Fruit fly (Drosophila melanogaster) whole organism, prepupa: Measurements from ENCODE around the gene CG33258.

Source experiments
- Blimp-1 ChIP-seq: fragments of 200-800 bp; sonication (Bioruptor generic); optimal IDR thresholded peaks from 3 replicates; lab custom pipeline; 2017; ENCODE audit warnings: missing biosample characterization, missing genetic modification characterization, mild to moderate bottlenecking, moderate library complexity, missing genetic modification reagents
- CG10631 ChIP-seq: fragments of 200-800 bp; sonication (Bioruptor generic); optimal IDR thresholded peaks from 2 replicates; lab custom pipeline; 2016; ENCODE audit warnings: missing biosample characterization, missing genetic modification characterization
- CG10669 ChIP-seq: fragments of 200-800 bp; sonication (Bioruptor generic); optimal IDR thresholded peaks from 3 replicates; lab custom pipeline; 2018; ENCODE audit warnings: missing biosample characterization, mild to moderate bottlenecking, missing genetic modification characterization, moderate library complexity
- CG11294 ChIP-seq: fragments of 200-800 bp; sonication (Bioruptor generic); IDR thresholded peaks from 2 replicates; pipeline ENCODE4 v1.3.6; 2022; ENCODE audit warnings: missing biosample characterization, missing genetic modification characterization
- CG11762 ChIP-seq: fragments of 200-800 bp; sonication (Bioruptor generic); optimal IDR thresholded peaks from 3 replicates; lab custom pipeline; 2016; ENCODE audit warnings: missing biosample characterization, missing genetic modification characterization; ENCODE audit not compliant: insufficient read depth
- CG11902 ChIP-seq: fragments of 200-800 bp; sonication (Bioruptor generic); optimal IDR thresholded peaks from 3 replicates; lab custom pipeline; 2016; ENCODE audit warnings: missing biosample characterization, missing genetic modification characterization
- CG16779 ChIP-seq: fragments of 200-800 bp; sonication (Bioruptor generic); optimal IDR thresholded peaks from 3 replicates; lab custom pipeline; 2017; ENCODE audit warnings: missing biosample characterization, mild to moderate bottlenecking, missing genetic modification characterization
- CG3032 ChIP-seq: fragments of 200-800 bp; optimal IDR thresholded peaks from 2 replicates; lab custom pipeline; 2019; ENCODE audit warnings: missing biosample characterization, mild to moderate bottlenecking, missing genetic modification characterization, moderate library complexity
- CG31627 ChIP-seq: fragments of 200-800 bp; sonication (Bioruptor generic); optimal IDR thresholded peaks from 3 replicates; lab custom pipeline; 2016; ENCODE audit warnings: missing biosample characterization, missing genetic modification characterization
- CG32006 ChIP-seq: fragments of 200-800 bp; sonication (Bioruptor generic); optimal IDR thresholded peaks from 3 replicates; lab custom pipeline; 2017; ENCODE audit warnings: missing biosample characterization, mild to moderate bottlenecking, missing genetic modification characterization
- CG34406 ChIP-seq: fragments of 200-800 bp; sonication (Bioruptor generic); optimal IDR thresholded peaks from 3 replicates; lab custom pipeline; 2016; ENCODE audit warnings: missing biosample characterization, missing genetic modification characterization
- CG3919 ChIP-seq: fragments of 200-800 bp; sonication (Bioruptor generic); optimal IDR thresholded peaks from 3 replicates; lab custom pipeline; 2016; ENCODE audit warnings: missing biosample characterization, missing genetic modification characterization
- CG4318 ChIP-seq: fragments of 200-800 bp; sonication (Bioruptor generic); optimal IDR thresholded peaks from 3 replicates; lab custom pipeline; 2017; ENCODE audit warnings: missing biosample characterization, mild to moderate bottlenecking, missing genetic modification characterization
- CG6163 ChIP-seq: fragments of 200-800 bp; sonication (Bioruptor generic); IDR thresholded peaks from 3 replicates; pipeline ENCODE4 v1.3.6; 2022; ENCODE audit warnings: missing biosample characterization, missing genetic modification characterization
- CG6276 ChIP-seq: fragments of 200-800 bp; sonication (Bioruptor generic); optimal IDR thresholded peaks from 2 replicates; lab custom pipeline; 2017; ENCODE audit warnings: missing biosample characterization, mild to moderate bottlenecking, missing genetic modification characterization
- CG6808 ChIP-seq: fragments of 200-800 bp; sonication (Bioruptor generic); optimal IDR thresholded peaks from 3 replicates; lab custom pipeline; 2017; ENCODE audit warnings: missing biosample characterization, missing genetic modification characterization, mild to moderate bottlenecking, moderate library complexity, missing genetic modification reagents
- CG7368 ChIP-seq: fragments of 200-800 bp; sonication (Bioruptor generic); optimal IDR thresholded peaks from 3 replicates; lab custom pipeline; 2016; ENCODE audit warnings: missing biosample characterization, missing genetic modification characterization
- CG8119 ChIP-seq: fragments of 200-800 bp; sonication (Bioruptor generic); IDR thresholded peaks from 3 replicates; pipeline ENCODE4 v1.3.6; 2022; ENCODE audit warnings: missing biosample characterization, missing genetic modification characterization
- CG8632 ChIP-seq: fragments of 200-800 bp; sonication (Bioruptor generic); optimal IDR thresholded peaks from 3 replicates; lab custom pipeline; 2016; ENCODE audit warnings: missing biosample characterization, missing genetic modification characterization
- CG9139 ChIP-seq: fragments of 200-800 bp; sonication (Bioruptor generic); optimal IDR thresholded peaks from 3 replicates; lab custom pipeline; 2017; ENCODE audit warnings: missing biosample characterization, mild to moderate bottlenecking, missing genetic modification characterization
- Eip75B ChIP-seq: fragments of 200-800 bp; sonication (Bioruptor generic); optimal IDR thresholded peaks from 3 replicates; lab custom pipeline; 2016; ENCODE audit warnings: missing biosample characterization, missing genetic modification characterization
- Eip78C ChIP-seq: fragments of 200-800 bp; sonication (Bioruptor generic); peaks from one replicate; lab custom pipeline; 2016; ENCODE audit warnings: missing biosample characterization, missing genetic modification characterization
- Eip93F ChIP-seq: fragments of 200-800 bp; sonication (Bioruptor generic); optimal IDR thresholded peaks from 2 replicates; lab custom pipeline; 2016; ENCODE audit warnings: missing biosample characterization, mild to moderate bottlenecking, missing genetic modification characterization
- Ets21C ChIP-seq: fragments of 200-800 bp; sonication (Bioruptor generic); optimal IDR thresholded peaks from 3 replicates; lab custom pipeline; 2016; ENCODE audit warnings: missing biosample characterization, missing genetic modification characterization
- Gug ChIP-seq: fragments of 200-800 bp; sonication (Bioruptor generic); IDR thresholded peaks from 2 replicates; pipeline ENCODE4 v1.3.6; 2022; ENCODE audit warnings: missing biosample characterization, missing genetic modification characterization
- Hr38 ChIP-seq: sonication (Bioruptor generic); optimal IDR thresholded peaks from 2 replicates; lab custom pipeline; 2016; ENCODE audit warnings: missing biosample characterization, missing genetic modification characterization
- Hr39 ChIP-seq: fragments of 200-800 bp; sonication (Bioruptor generic); optimal IDR thresholded peaks from 2 replicates; lab custom pipeline; 2016; ENCODE audit warnings: missing biosample characterization, missing genetic modification characterization
- Lpt ChIP-seq: fragments of 200-800 bp; sonication (Bioruptor generic); optimal IDR thresholded peaks from 3 replicates; lab custom pipeline; 2016; ENCODE audit warnings: missing biosample characterization, missing genetic modification characterization
- Met ChIP-seq: fragments of 200-800 bp; sonication (Bioruptor generic); optimal IDR thresholded peaks from 3 replicates; lab custom pipeline; 2016; ENCODE audit warnings: missing biosample characterization, missing genetic modification characterization
- OdsH ChIP-seq: fragments of 200-800 bp; sonication (Bioruptor generic); optimal IDR thresholded peaks from 3 replicates; lab custom pipeline; 2016; ENCODE audit warnings: missing biosample characterization, missing genetic modification characterization
- Smox ChIP-seq: fragments of 200-800 bp; sonication (Bioruptor generic); optimal IDR thresholded peaks from 3 replicates; lab custom pipeline; 2016; ENCODE audit warnings: missing biosample characterization, missing genetic modification characterization
- Sox102F ChIP-seq: fragments of 200-800 bp; sonication (Bioruptor generic); optimal IDR thresholded peaks from 2 replicates; lab custom pipeline; 2016; ENCODE audit warnings: missing biosample characterization, mild to moderate bottlenecking, missing genetic modification characterization
- Sox14 ChIP-seq: fragments of 200-800 bp; sonication (Bioruptor generic); optimal IDR thresholded peaks from 3 replicates; lab custom pipeline; 2016; ENCODE audit warnings: missing biosample characterization, missing genetic modification characterization
- Sox15 ChIP-seq: fragments of 200-800 bp; sonication (Bioruptor generic); optimal IDR thresholded peaks from 3 replicates; lab custom pipeline; 2016; ENCODE audit warnings: missing biosample characterization, missing genetic modification characterization
- achi ChIP-seq: fragments of 200-800 bp; sonication (Bioruptor generic); optimal IDR thresholded peaks from 3 replicates; lab custom pipeline; 2016; ENCODE audit warnings: missing biosample characterization, missing genetic modification characterization
- acj6 ChIP-seq: fragments of 200-800 bp; sonication (Bioruptor generic); optimal IDR thresholded peaks from 3 replicates; lab custom pipeline; 2016; ENCODE audit warnings: missing biosample characterization, missing genetic modification characterization
- cyc ChIP-seq: fragments of 200-800 bp; sonication (Bioruptor generic); optimal IDR thresholded peaks from 3 replicates; lab custom pipeline; 2016; ENCODE audit warnings: missing biosample characterization, missing genetic modification characterization
- dac ChIP-seq: fragments of 200-800 bp; sonication (Bioruptor generic); optimal IDR thresholded peaks from 2 replicates; lab custom pipeline; 2017; ENCODE audit warnings: missing biosample characterization, mild to moderate bottlenecking, missing genetic modification characterization
- dsx ChIP-seq: fragments of 200-800 bp; optimal IDR thresholded peaks from 3 replicates; lab custom pipeline; 2019; ENCODE audit warnings: missing biosample characterization, mild to moderate bottlenecking, missing genetic modification characterization, moderate library complexity; ENCODE audit not compliant: poor library complexity, severe bottlenecking
- eg ChIP-seq: fragments of 200-800 bp; sonication (Bioruptor generic); IDR thresholded peaks from 3 replicates; pipeline ENCODE4 v1.3.6; 2022; ENCODE audit warnings: missing biosample characterization, missing genetic modification characterization
- esn ChIP-seq: fragments of 200-800 bp; sonication (Bioruptor generic); optimal IDR thresholded peaks from 2 replicates; lab custom pipeline; 2016; ENCODE audit warnings: missing biosample characterization, mild to moderate bottlenecking, missing genetic modification characterization, moderate library complexity
- fd59A ChIP-seq: fragments of 200-800 bp; sonication (Bioruptor generic); optimal IDR thresholded peaks from 2 replicates; lab custom pipeline; 2017; ENCODE audit warnings: missing biosample characterization, mild to moderate bottlenecking, missing genetic modification characterization, missing genetic modification reagents
- fd85E ChIP-seq: fragments of 200-800 bp; sonication (Bioruptor generic); optimal IDR thresholded peaks from 3 replicates; lab custom pipeline; 2016; ENCODE audit warnings: missing biosample characterization, missing genetic modification characterization
- fkh ChIP-seq: fragments of 200-800 bp; sonication (Bioruptor generic); optimal IDR thresholded peaks from 3 replicates; lab custom pipeline; 2017; ENCODE audit warnings: missing biosample characterization, mild to moderate bottlenecking, missing genetic modification characterization, moderate library complexity
- lz ChIP-seq: fragments of 200-800 bp; sonication (Bioruptor generic); optimal IDR thresholded peaks from 3 replicates; lab custom pipeline; 2016; ENCODE audit warnings: missing biosample characterization, missing genetic modification characterization
- net ChIP-seq: fragments of 200-800 bp; sonication (Bioruptor generic); optimal IDR thresholded peaks from 3 replicates; lab custom pipeline; 2016; ENCODE audit warnings: missing biosample characterization, missing genetic modification characterization
- pdm3 ChIP-seq: fragments of 200-800 bp; sonication (Bioruptor generic); optimal IDR thresholded peaks from 3 replicates; lab custom pipeline; 2016; ENCODE audit warnings: missing biosample characterization, missing genetic modification characterization
- salr ChIP-seq, 2 experiments: fragments of 200-800 bp; sonication (Bioruptor generic); optimal IDR thresholded peaks; 3 replicates each; lab custom pipeline; 2016 to 2018; ENCODE audit warnings: missing biosample characterization in 2 of 2, missing genetic modification characterization in 2 of 2, mild to moderate bottlenecking in 1 of 2
- topi ChIP-seq: fragments of 200-800 bp; sonication (Bioruptor generic); optimal IDR thresholded peaks from 3 replicates; lab custom pipeline; 2016; ENCODE audit warnings: missing biosample characterization, missing genetic modification characterization
- vri ChIP-seq: fragments of 200-800 bp; sonication (Bioruptor generic); optimal IDR thresholded peaks from 3 replicates; lab custom pipeline; 2016; ENCODE audit warnings: missing biosample characterization, mild to moderate bottlenecking, missing genetic modification characterization

CG33258 gene

DNA sequence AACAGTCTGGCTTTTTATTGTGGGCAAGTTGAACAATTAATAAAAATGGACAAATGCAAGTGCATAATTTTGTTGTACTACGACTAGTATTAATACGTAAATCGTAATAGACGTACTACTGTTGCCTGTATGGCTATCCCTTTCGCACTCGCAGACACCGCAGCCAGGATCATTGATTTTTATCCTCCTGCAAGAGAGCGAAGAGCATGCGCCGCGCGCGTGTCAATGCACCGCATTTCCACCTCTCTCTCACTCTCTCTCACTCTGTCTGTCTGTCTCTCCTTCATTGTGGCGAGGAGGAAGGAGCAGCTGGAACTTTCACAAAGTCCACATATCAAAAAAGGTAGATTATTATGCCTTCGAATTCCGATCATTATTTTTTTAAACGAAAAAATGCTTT is 35.2 kb upstream of the CG33258 start:
- TF ChIP-seq CG6163 (GFP tag; lab: Robert Waterston, UW), result 0 out of 3 replicates have a peak, but pooled peaks have one; percentile 8
- TF ChIP-seq topi (GFP tag; lab: Kevin White, UChicago), result no peak
- TF ChIP-seq Sox102F (GFP tag; lab: Kevin White, UChicago), result no peak
- peak; percentile 20 for TF ChIP-seq Eip78C (GFP tag; lab: Kevin White, UChicago)
- TF ChIP-seq CG9139 (GFP tag; lab: Kevin White, UChicago), result peak; percentile 7
- TF ChIP-seq Smox, result no peak
- no peak for TF ChIP-seq Sox14 (GFP tag; lab: Kevin White, UChicago)

DNA sequence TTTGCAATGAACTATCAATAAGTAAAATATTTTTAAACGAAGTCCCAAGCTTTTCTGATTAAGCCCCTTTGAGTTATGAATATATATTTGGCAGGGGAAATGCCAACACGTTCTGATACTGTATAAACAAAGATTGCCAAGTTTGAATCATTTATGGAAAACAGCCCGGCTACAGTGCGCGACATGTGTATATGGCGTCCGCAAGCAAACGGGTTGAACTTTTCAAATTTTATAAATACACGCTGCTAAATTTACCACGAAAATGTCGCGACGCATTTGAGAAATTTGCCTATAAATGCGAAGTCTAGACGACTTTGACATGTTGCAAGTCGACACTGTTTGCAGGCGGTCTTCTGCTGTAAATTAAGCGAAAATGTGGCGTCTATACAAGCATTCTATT is 34.3 kb upstream of the CG33258 start:
- peak; percentile 80 for TF ChIP-seq pdm3 (GFP tag; lab: Kevin White, UChicago)
- peak; percentile 64 for TF ChIP-seq CG34406 (GFP tag; lab: Kevin White, UChicago)
- peak; percentile 39 for TF ChIP-seq CG11762
- TF ChIP-seq CG4318 (GFP tag; lab: Kevin White, UChicago), result no peak
- peak; percentile 67 for TF ChIP-seq CG3032 (tag; lab: Kevin White, UChicago)
- peak; percentile 41 for TF ChIP-seq Blimp-1 (GFP tag; lab: Kevin White, UChicago)
- TF ChIP-seq Eip75B (GFP tag; lab: Kevin White, UChicago), result peak; percentile 61
- TF ChIP-seq CG6276 (GFP tag; lab: Kevin White, UChicago), result peak; percentile 50
- TF ChIP-seq salr (GFP tag; optimal IDR thresholded peaks at IDR 0.05; lab: Kevin White, UChicago), result peak; percentile 50 to 77
- peak; percentile 60 for TF ChIP-seq OdsH (GFP tag; lab: Kevin White, UChicago)
- TF ChIP-seq Sox15 (GFP tag; lab: Kevin White, UChicago), result peak; percentile 48
- TF ChIP-seq Met (GFP tag; lab: Kevin White, UChicago), result peak; percentile 83
- peak; percentile 81 for TF ChIP-seq Sox102F (GFP tag; lab: Kevin White, UChicago)
- no peak for TF ChIP-seq dsx (GFP tag; lab: Kevin White, UChicago)
- peak; percentile 33 for TF ChIP-seq vri
- peak; percentile 80 for TF ChIP-seq esn (GFP tag; lab: Kevin White, UChicago)
- peak; percentile 13 for TF ChIP-seq Eip93F (GFP tag; lab: Kevin White, UChicago)
- peak; percentile 69 for TF ChIP-seq acj6 (GFP tag; lab: Kevin White, UChicago)
- TF ChIP-seq net (GFP tag; lab: Kevin White, UChicago), result peak; percentile 71
- no peak for TF ChIP-seq Hr38
- peak; percentile 68 for TF ChIP-seq CG6808
- TF ChIP-seq Ets21C (GFP tag; lab: Kevin White, UChicago), result peak; percentile 67
- no peak for TF ChIP-seq dac (GFP tag; lab: Kevin White, UChicago)
- peak; percentile 59 for TF ChIP-seq fd59A
- TF ChIP-seq CG11294, result peak; percentile 45; the same call in 1 of the 2 replicates
- no peak for TF ChIP-seq fd85E (GFP tag; lab: Kevin White, UChicago)
- peak; percentile 16 for TF ChIP-seq CG16779
- TF ChIP-seq CG31627 (GFP tag; lab: Kevin White, UChicago), result peak; percentile 81
- peak; percentile 80 for TF ChIP-seq Hr39 (GFP tag; lab: Kevin White, UChicago)
- TF ChIP-seq lz, result peak; percentile 75
- TF ChIP-seq fkh (GFP tag; lab: Kevin White, UChicago), result peak; percentile 14
- peak; percentile 80 for TF ChIP-seq Sox14 (GFP tag; lab: Kevin White, UChicago)
- TF ChIP-seq cyc (GFP tag; lab: Kevin White, UChicago), result peak; percentile 76
- TF ChIP-seq CG10631 (GFP tag; lab: Kevin White, UChicago), result peak; percentile 55
- peak; percentile 34; the same call in 1 of the 2 replicates for TF ChIP-seq Gug
- TF ChIP-seq CG8119, result peak; percentile 71
- peak; percentile 64 for TF ChIP-seq CG32006 (GFP tag; lab: Kevin White, UChicago)
- TF ChIP-seq CG7368, result peak; percentile 54
- TF ChIP-seq CG10669 (GFP tag; lab: Kevin White, UChicago), result peak; percentile 71
- TF ChIP-seq Eip78C (GFP tag; lab: Kevin White, UChicago), result peak; percentile 91
- peak; percentile 73 for TF ChIP-seq CG3919 (GFP tag; lab: Kevin White, UChicago)
- TF ChIP-seq Lpt (GFP tag; lab: Kevin White, UChicago), result peak; percentile 46
- peak; percentile 51 for TF ChIP-seq achi (GFP tag; lab: Kevin White, UChicago)
- TF ChIP-seq CG11902 (GFP tag; lab: Kevin White, UChicago), result peak; percentile 55
- peak; percentile 77 for TF ChIP-seq eg (GFP tag; lab: Robert Waterston, UW)
- TF ChIP-seq CG8632 (GFP tag; lab: Kevin White, UChicago), result peak; percentile 62
